Worm (Caenorhabditis elegans) whole organism, young adult: ENCODE results near the gene C54H2.4.

Experiments used
- T07F8.4 ChIP-seq: sonication (generic microtip); optimal IDR thresholded peaks from 2 replicates; lab custom pipeline; 2016; ENCODE audit warnings: mild to moderate bottlenecking, missing genetic modification characterization, moderate library complexity, missing compliant biosample characterization
- lin-26 ChIP-seq: fragments of 200-800 bp; sonication (Bioruptor generic); IDR thresholded peaks from 2 replicates; pipeline ENCODE4 v1.3.6; 2022; ENCODE audit warnings: missing genetic modification reagents, missing genetic modification characterization, missing compliant biosample characterization
- lin-35 ChIP-seq, 3 experiments: fragments of 150-350 bp in 2 of 3; sonication (generic microtip) in 1 of 3; optimal IDR thresholded peaks; 2 replicates each; lab custom pipeline; 2014 to 2018; ENCODE audit warnings: missing biosample characterization in 3 of 3, missing genetic modification characterization in 3 of 3, missing genetic modification reagents in 3 of 3
- lir-1 ChIP-seq: fragments of 200-800 bp; sonication (Bioruptor generic); conservative IDR thresholded peaks from 2 replicates; pipeline ENCODE4 v1.3.6; 2022; ENCODE audit warnings: missing genetic modification reagents, missing genetic modification characterization, missing compliant biosample characterization
- pha-4 ChIP-seq: fragments of 150-350 bp; sonication (generic microtip); optimal IDR thresholded peaks from 2 replicates; lab custom pipeline; 2014; ENCODE audit warnings: missing biosample characterization, missing genetic modification reagents, missing genetic modification characterization
- snpc-4 ChIP-seq, 5 experiments: fragments of 150-350 bp in 1 of 5; sonication (generic microtip) in 4 of 5; optimal IDR thresholded peaks; 2 replicates each; lab custom pipeline; 2014 to 2018; ENCODE audit warnings: missing genetic modification characterization in 5 of 5, missing biosample characterization in 3 of 5, antibody characterized with exemption in 2 of 5, mild to moderate bottlenecking in 2 of 5, missing compliant biosample characterization in 2 of 5, missing genotype in 2 of 5, moderate library complexity in 2 of 5, missing genetic modification reagents in 1 of 5
- unc-130 ChIP-seq: sonication (generic microtip); optimal IDR thresholded peaks from 2 replicates; lab custom pipeline; 2016; ENCODE audit warnings: missing genetic modification reagents, missing genetic modification characterization, missing compliant biosample characterization

DNA sequence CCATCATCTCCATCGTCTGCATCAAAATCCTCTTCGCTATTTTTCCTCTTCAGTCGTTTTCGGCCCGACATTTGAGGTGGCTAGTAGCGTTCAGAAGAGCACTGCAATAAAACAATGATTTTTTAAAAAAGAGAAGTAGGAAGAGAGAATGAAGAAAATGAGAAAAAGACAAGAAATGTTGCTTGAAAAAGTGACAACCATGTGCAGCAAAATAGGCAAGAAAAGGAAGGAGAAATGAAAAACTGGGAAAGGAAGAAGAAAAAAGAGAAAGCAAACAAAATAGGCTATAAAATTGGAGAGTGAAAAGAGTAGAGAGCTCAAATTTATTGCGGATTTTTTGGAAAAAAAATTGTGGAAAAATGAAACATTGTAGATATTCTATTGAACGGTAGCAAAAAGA, 7.3 kb downstream of the C54H2.4 start, which contains the start of gene tag-294:
- TF ChIP-seq lir-1 (GFP tag; lab: Robert Waterston, UW) = no peak
- TF ChIP-seq lin-26 (GFP tag; lab: Robert Waterston, UW) = no peak
- TF ChIP-seq snpc-4 (GFP tag; optimal IDR thresholded peaks at IDR 0.05; lab: Kevin White, UChicago) = no peak
- no peak for TF ChIP-seq snpc-4 (tag; optimal IDR thresholded peaks at IDR 0.05; lab: Kevin White, UChicago)
- TF ChIP-seq lin-35 (GFP tag; optimal IDR thresholded peaks at IDR 0.05; lab: Kevin White, UChicago) = no peak
- no peak for TF ChIP-seq unc-130 (GFP tag; lab: Kevin White, UChicago)
- no peak for TF ChIP-seq pha-4 (tag; lab: Kevin White, UChicago)
- TF ChIP-seq T07F8.4 (tag; lab: Kevin White, UChicago) = no peak
